Worm (Caenorhabditis elegans): Measurements from ENCODE around the gene F15H10.10.

F15H10.10 gene

DNA sequence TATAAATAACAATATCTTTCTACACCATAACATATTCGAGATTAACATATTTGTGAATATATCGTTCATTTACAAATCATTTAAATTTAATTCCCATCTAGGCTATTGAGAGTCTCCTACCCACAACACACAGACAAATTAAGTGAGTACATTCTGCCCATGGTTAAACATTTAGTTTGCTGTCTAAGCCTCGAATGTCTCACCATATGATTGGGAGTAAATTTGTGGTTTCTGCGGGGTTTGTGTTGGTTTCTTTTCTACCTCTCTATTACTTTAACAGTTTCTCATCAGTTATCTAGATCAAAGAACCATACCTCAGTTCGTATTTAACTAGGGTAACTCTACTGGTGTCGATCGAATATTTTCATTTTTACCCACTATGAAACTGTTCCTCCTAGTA is 18.4 kb downstream of the F15H10.10 start, which contains the start of gene ugt-2:
ugt-2 (plus strand) TSS at position 371 of the 400 bp plus-strand sequence.
- TF ChIP-seq tbx-37 (GFP tag; conservative IDR thresholded peaks at IDR 0.05) (no peak), pes-1 (GFP tag; IDR thresholded peaks at IDR 0.05) (no peak), ama-1 (optimal IDR thresholded peaks at IDR 0.05) (no peak), flt-1 (GFP tag; IDR thresholded peaks at IDR 0.05) (no peak), hmbx-1 (tag; optimal IDR thresholded peaks at IDR 0.05) (no peak), sea-1 (GFP tag; conservative IDR thresholded peaks at IDR 0.05) (no peak), hnd-1 (tag; optimal IDR thresholded peaks at IDR 0.05) (no peak), scrt-1 (GFP tag; IDR thresholded peaks at IDR 0.05) (no peak), B0310.2 (tag; optimal IDR thresholded peaks at IDR 0.05) (no peak), tra-4 (tag; optimal IDR thresholded peaks at IDR 0.05) (no peak), F13C5.2 (tag; optimal IDR thresholded peaks at IDR 0.05) (no peak), aly-1 (tag; optimal IDR thresholded peaks at IDR 0.05) (no peak), ceh-36 (tag; optimal IDR thresholded peaks at IDR 0.05) (no peak), tbx-11 (GFP tag; IDR thresholded peaks at IDR 0.05) (no peak)

DNA sequence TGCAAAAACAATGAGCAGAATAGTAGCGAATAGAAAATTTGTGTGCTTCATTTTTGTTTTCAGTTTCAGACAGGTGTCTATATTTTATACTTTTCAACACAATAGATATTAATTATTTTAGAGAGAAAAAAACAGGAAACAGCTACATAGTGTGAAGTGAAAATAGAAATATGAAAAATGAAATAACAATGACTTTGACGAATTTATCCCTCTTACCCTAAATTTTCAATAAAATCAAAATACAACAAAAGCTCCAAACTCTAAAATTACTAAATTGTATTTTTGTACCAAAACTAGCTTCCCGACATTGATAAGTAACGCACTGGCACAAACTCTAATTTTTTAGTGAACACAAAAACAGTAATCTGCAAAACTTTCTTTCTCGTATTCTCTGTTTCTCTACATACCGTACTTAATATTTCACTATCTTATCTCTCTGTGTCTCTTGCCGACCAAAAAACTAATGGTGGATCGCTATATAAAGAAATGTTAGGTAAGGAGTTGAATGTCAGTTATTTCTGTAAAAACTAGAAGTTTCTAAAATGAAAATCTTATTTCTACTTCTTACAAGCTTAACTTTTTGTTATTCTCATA is 21.6 kb downstream of the F15H10.10 start, which contains the start of the genes col-151 and ugt-1:
col-151 (minus strand) TSS at position 51 of the 594 bp plus-strand sequence.
ugt-1 (plus strand) TSS at position 491 of the 594 bp plus-strand sequence.
- TF ChIP-seq hmbx-1 (tag; optimal IDR thresholded peaks at IDR 0.05): no peak

ce11 chrV:10393708-10394107 is 23.1 kb downstream of the F15H10.10 start:
- TF ChIP-seq ama-1 (optimal IDR thresholded peaks at IDR 0.05) (no peak), scrt-1 (GFP tag; IDR thresholded peaks at IDR 0.05) (no peak), sea-1 (GFP tag; conservative IDR thresholded peaks at IDR 0.05) (no peak), tbx-11 (GFP tag; IDR thresholded peaks at IDR 0.05) (no peak), tbx-37 (GFP tag; conservative IDR thresholded peaks at IDR 0.05) (no peak), hmg-4 (GFP tag; optimal IDR thresholded peaks at IDR 0.05) (no peak), flt-1 (GFP tag; IDR thresholded peaks at IDR 0.05) (no peak), ets-7 (tag; optimal IDR thresholded peaks at IDR 0.05) (no peak), pes-1 (GFP tag; IDR thresholded peaks at IDR 0.05) (no peak), ceh-36 (tag; optimal IDR thresholded peaks at IDR 0.05) (no peak), tra-4 (tag; optimal IDR thresholded peaks at IDR 0.05) (no peak), hmbx-1 (tag; optimal IDR thresholded peaks at IDR 0.05) (no peak)

DNA sequence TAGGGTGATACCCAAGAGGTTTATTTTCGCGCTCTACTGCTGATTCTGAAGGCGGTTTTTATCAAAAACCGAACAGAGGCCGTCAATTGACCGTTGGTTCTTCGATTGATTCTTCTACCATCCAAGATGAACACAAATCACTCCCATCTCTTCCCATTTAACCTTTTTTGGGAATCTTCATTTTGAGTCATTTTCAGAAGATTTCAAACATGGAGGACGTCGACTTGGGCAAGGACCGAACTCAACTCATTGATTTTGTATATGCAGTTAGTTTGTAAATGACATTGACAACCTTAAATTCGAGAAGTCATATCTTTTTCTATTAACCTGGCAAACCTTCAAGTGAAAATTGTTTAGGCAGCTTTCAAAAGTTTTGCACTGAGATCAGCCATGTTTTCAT is 28.5 kb downstream of the F15H10.10 start, which contains the start of gene AC3.5:
AC3.5 (plus strand) TSS at position 210 of the 400 bp plus-strand sequence.
- TF ChIP-seq flt-1 (GFP tag; IDR thresholded peaks at IDR 0.05) (no peak), ceh-13 (GFP tag; optimal IDR thresholded peaks at IDR 0.05) (no peak), B0310.2 (tag; optimal IDR thresholded peaks at IDR 0.05) (no peak), sea-1 (GFP tag; conservative IDR thresholded peaks at IDR 0.05) (no peak), ama-1 (optimal IDR thresholded peaks at IDR 0.05) (no peak), tra-4 (tag; optimal IDR thresholded peaks at IDR 0.05) (no peak), F13C5.2 (tag; optimal IDR thresholded peaks at IDR 0.05) (no peak), ets-7 (tag; optimal IDR thresholded peaks at IDR 0.05) (no peak), tbx-11 (GFP tag; IDR thresholded peaks at IDR 0.05) (no peak), ceh-36 (tag; optimal IDR thresholded peaks at IDR 0.05) (no peak), aly-1 (tag; optimal IDR thresholded peaks at IDR 0.05) (no peak), hnd-1 (tag; optimal IDR thresholded peaks at IDR 0.05) (no peak), pes-1 (GFP tag; IDR thresholded peaks at IDR 0.05) (no peak), hmg-4 (GFP tag; optimal IDR thresholded peaks at IDR 0.05) (no peak), tbx-37 (GFP tag; conservative IDR thresholded peaks at IDR 0.05) (no peak), scrt-1 (GFP tag; IDR thresholded peaks at IDR 0.05) (no peak), hmbx-1 (tag; optimal IDR thresholded peaks at IDR 0.05) (no peak)

DNA sequence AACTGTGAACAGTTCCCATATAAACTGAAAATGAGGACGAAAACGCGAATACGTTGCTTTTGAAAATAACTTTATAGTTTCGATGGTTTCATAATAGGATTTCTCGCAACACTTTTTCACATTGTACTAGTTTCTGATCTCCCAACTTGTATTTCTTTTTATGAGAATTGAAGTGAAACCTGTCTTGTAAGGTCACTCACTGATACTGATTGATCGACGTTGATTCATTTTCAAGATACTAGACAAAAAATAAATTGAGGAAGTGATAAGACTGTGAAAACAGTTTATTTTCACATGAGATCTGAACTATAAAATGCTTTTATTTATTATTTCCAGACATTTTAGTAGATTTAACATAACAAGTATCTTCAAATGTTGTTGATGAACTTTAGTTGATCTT is 29.4 kb downstream of the F15H10.10 start:
- no peak for TF ChIP-seq ceh-36 (tag; optimal IDR thresholded peaks at IDR 0.05)
- TF ChIP-seq ceh-13 (GFP tag; optimal IDR thresholded peaks at IDR 0.05): no peak
- no peak for TF ChIP-seq hmg-4 (GFP tag; optimal IDR thresholded peaks at IDR 0.05)
- no peak for TF ChIP-seq pes-1 (GFP tag; IDR thresholded peaks at IDR 0.05)
- no peak for TF ChIP-seq tra-4 (tag; optimal IDR thresholded peaks at IDR 0.05)
- TF ChIP-seq ets-7 (tag; optimal IDR thresholded peaks at IDR 0.05): no peak
- no peak for TF ChIP-seq aly-1 (tag; optimal IDR thresholded peaks at IDR 0.05)
- TF ChIP-seq sea-1 (GFP tag; conservative IDR thresholded peaks at IDR 0.05): no peak
- TF ChIP-seq tbx-37 (GFP tag; conservative IDR thresholded peaks at IDR 0.05): no peak
- TF ChIP-seq scrt-1 (GFP tag; IDR thresholded peaks at IDR 0.05): no peak
- TF ChIP-seq tbx-11 (GFP tag; IDR thresholded peaks at IDR 0.05): no peak
- TF ChIP-seq flt-1 (GFP tag; IDR thresholded peaks at IDR 0.05): no peak
- TF ChIP-seq ama-1 (optimal IDR thresholded peaks at IDR 0.05): no peak
- TF ChIP-seq B0310.2 (tag; optimal IDR thresholded peaks at IDR 0.05): no peak
- no peak for TF ChIP-seq hmbx-1 (tag; optimal IDR thresholded peaks at IDR 0.05)
- no peak for TF ChIP-seq F13C5.2 (tag; optimal IDR thresholded peaks at IDR 0.05)
- TF ChIP-seq hnd-1 (tag; optimal IDR thresholded peaks at IDR 0.05): no peak

DNA sequence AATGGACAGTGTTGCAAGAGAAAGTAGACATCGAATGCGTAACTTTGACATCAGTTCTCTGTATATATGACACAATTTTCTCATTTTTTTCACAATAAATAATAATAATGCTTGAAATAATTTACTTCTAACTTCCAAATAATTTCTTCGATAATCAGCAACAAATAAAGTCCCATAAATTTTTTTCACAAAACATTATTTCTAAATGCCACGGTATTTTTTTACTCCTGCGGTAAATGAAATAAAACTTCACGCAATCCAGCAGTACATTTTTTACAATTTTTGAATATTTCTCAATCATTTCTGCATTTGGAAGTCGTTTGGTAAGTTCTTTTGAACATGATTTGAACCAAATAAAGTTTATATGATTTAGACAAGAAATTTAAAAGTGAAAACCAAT is 32.9 kb downstream of the F15H10.10 start, which contains the start of gene spe-10:
spe-10 (plus strand) TSS at position 301 of the 400 bp plus-strand sequence.
- TF ChIP-seq F13C5.2 (tag; optimal IDR thresholded peaks at IDR 0.05) (no peak), ets-7 (tag; optimal IDR thresholded peaks at IDR 0.05) (no peak), flt-1 (GFP tag; IDR thresholded peaks at IDR 0.05) (no peak), ceh-13 (GFP tag; optimal IDR thresholded peaks at IDR 0.05) (no peak), hmbx-1 (tag; optimal IDR thresholded peaks at IDR 0.05) (no peak), B0310.2 (tag; optimal IDR thresholded peaks at IDR 0.05) (no peak), aly-1 (tag; optimal IDR thresholded peaks at IDR 0.05) (no peak), sea-1 (GFP tag; conservative IDR thresholded peaks at IDR 0.05) (no peak), tbx-37 (GFP tag; conservative IDR thresholded peaks at IDR 0.05) (no peak), ama-1 (optimal IDR thresholded peaks at IDR 0.05) (no peak), pes-1 (GFP tag; IDR thresholded peaks at IDR 0.05) (no peak), tra-4 (tag; optimal IDR thresholded peaks at IDR 0.05) (no peak), hnd-1 (tag; optimal IDR thresholded peaks at IDR 0.05) (no peak), ceh-36 (tag; optimal IDR thresholded peaks at IDR 0.05) (no peak)

ce11 chrV:10382142-10382541 is 34.7 kb downstream of the F15H10.10 start, which contains the start of gene pqn-2:
Gene pqn-2 (plus strand): TSS chrV:10382442.
- TF ChIP-seq hmg-4 (GFP tag; optimal IDR thresholded peaks at IDR 0.05): no peak
- no peak for TF ChIP-seq flt-1 (GFP tag; IDR thresholded peaks at IDR 0.05)
- TF ChIP-seq B0310.2 (tag; optimal IDR thresholded peaks at IDR 0.05): no peak
- TF ChIP-seq ceh-36 (tag; optimal IDR thresholded peaks at IDR 0.05): no peak
- no peak for TF ChIP-seq hnd-1 (tag; optimal IDR thresholded peaks at IDR 0.05)
- no peak for TF ChIP-seq tra-4 (tag; optimal IDR thresholded peaks at IDR 0.05)

Data from whole organism, early embryonic.